Fruit fly (Drosophila melanogaster): ENCODE measurements around the gene CG8010.

Gene CG8010

dm6 chrX:19224580-19225303, 44.0 kb downstream of the CG8010 start:
- no peak for TF ChIP-seq noc (tag; optimal IDR thresholded peaks at IDR 0.05)

- TF ChIP-seq noc (tag; optimal IDR thresholded peaks at IDR 0.05), result no peak
These were observed 47.6 kb downstream of the CG8010 start for dm6 chrX:19220963-19221572.

- TF ChIP-seq noc (tag; optimal IDR thresholded peaks at IDR 0.05), result no peak
These were observed 48.3 kb downstream of the CG8010 start, which contains the start of gene CG7884 for dm6 chrX:19220415-19220814. Gene CG7884, plus strand, starts transcription at chrX:19220622.

- peak; percentile 70 for TF ChIP-seq noc (tag; optimal IDR thresholded peaks at IDR 0.05)
These were observed 52.0 kb downstream of the CG8010 start for dm6 chrX:19216671-19217070.
